Worm (Caenorhabditis elegans): ENCODE results near the gene K08B12.1.

The K08B12.1 gene

ce11 chrV:6247397-6247796, 11.8 kb upstream of the K08B12.1 start:
- TF ChIP-seq hlh-13 (GFP tag; optimal IDR thresholded peaks at IDR 0.05): no peak
- TF ChIP-seq ama-1 (optimal IDR thresholded peaks at IDR 0.05): no peak
- no peak for TF ChIP-seq K02D7.2 (tag; optimal IDR thresholded peaks at IDR 0.05)
- TF ChIP-seq pros-1 (tag; optimal IDR thresholded peaks at IDR 0.05): no peak
- no peak for TF ChIP-seq pqm-1 (tag; optimal IDR thresholded peaks at IDR 0.05)
- no peak for TF ChIP-seq nhr-232 (tag; optimal IDR thresholded peaks at IDR 0.05)
- TF ChIP-seq pha-2 (tag; optimal IDR thresholded peaks at IDR 0.05): no peak
- peak; percentile 15 for TF ChIP-seq elt-2 (tag; optimal IDR thresholded peaks at IDR 0.05)

- TF ChIP-seq ceh-9 (tag; optimal IDR thresholded peaks at IDR 0.05) (no peak), K09A11.1 (tag; optimal IDR thresholded peaks at IDR 0.05; ENCODE audit: insufficient read depth) (no peak), che-1 (tag; optimal IDR thresholded peaks at IDR 0.05) (no peak), dve-1 (tag; optimal IDR thresholded peaks at IDR 0.05) (no peak), hlh-30 (tag; optimal IDR thresholded peaks at IDR 0.05; ENCODE audit: insufficient read depth) (no peak), ceh-19 (GFP tag; optimal IDR thresholded peaks at IDR 0.05) (no peak), pag-3 (tag; optimal IDR thresholded peaks at IDR 0.05; ENCODE audit: borderline replicate concordance) (no peak), ref-2 (tag; optimal IDR thresholded peaks at IDR 0.05) (no peak), odd-2 (tag; optimal IDR thresholded peaks at IDR 0.05) (no peak), pax-1 (tag; optimal IDR thresholded peaks at IDR 0.05) (no peak)
Observed at ce11 chrV:6248714-6249113, 10.5 kb upstream of the K08B12.1 start.

ce11 chrV:6249135-6249534, 10.0 kb upstream of the K08B12.1 start:
- TF ChIP-seq elt-4 (tag; optimal IDR thresholded peaks at IDR 0.05): no peak
- no peak for TF ChIP-seq C08G9.2 (tag; optimal IDR thresholded peaks at IDR 0.05)
- no peak for TF ChIP-seq sdc-2 (tag; optimal IDR thresholded peaks at IDR 0.05)
- no peak for TF ChIP-seq hlh-8 (tag; optimal IDR thresholded peaks at IDR 0.05)
- no peak for TF ChIP-seq ceh-30 (tag; optimal IDR thresholded peaks at IDR 0.05)
- TF ChIP-seq pax-1 (tag; optimal IDR thresholded peaks at IDR 0.05): no peak
- TF ChIP-seq hlh-15 (tag; optimal IDR thresholded peaks at IDR 0.05): no peak
- TF ChIP-seq ceh-18 (tag; optimal IDR thresholded peaks at IDR 0.05): no peak
- no peak for TF ChIP-seq madf-2 (tag; optimal IDR thresholded peaks at IDR 0.05)
- TF ChIP-seq pqm-1 (tag; optimal IDR thresholded peaks at IDR 0.05): no peak
- no peak for TF ChIP-seq ama-1 (optimal IDR thresholded peaks at IDR 0.05)
- no peak for TF ChIP-seq ceh-45 (GFP tag; IDR thresholded peaks at IDR 0.05)
- no peak for TF ChIP-seq ceh-14 (tag; optimal IDR thresholded peaks at IDR 0.05)
- no peak for TF ChIP-seq K09A11.1 (tag; optimal IDR thresholded peaks at IDR 0.05; ENCODE audit: insufficient read depth)
- no peak for TF ChIP-seq fkh-6 (tag; optimal IDR thresholded peaks at IDR 0.05)
- TF ChIP-seq lin-11 (tag; optimal IDR thresholded peaks at IDR 0.05): no peak
- TF ChIP-seq npax-4 (tag; optimal IDR thresholded peaks at IDR 0.05): no peak
- no peak for TF ChIP-seq nhr-11 (tag; optimal IDR thresholded peaks at IDR 0.05)

ce11 chrV:6250959-6251598, 8.1 kb upstream of the K08B12.1 start:
- TF ChIP-seq odd-2 (tag; optimal IDR thresholded peaks at IDR 0.05) (no peak), rnt-1 (tag; optimal IDR thresholded peaks at IDR 0.05) (no peak), ceh-6 (GFP tag; optimal IDR thresholded peaks at IDR 0.05) (no peak), zip-5 (tag; optimal IDR thresholded peaks at IDR 0.05) (no peak), gmeb-2 (tag; optimal IDR thresholded peaks at IDR 0.05) (no peak), sox-4 (tag; optimal IDR thresholded peaks at IDR 0.05) (no peak), hlh-6 (tag; optimal IDR thresholded peaks at IDR 0.05) (no peak), dve-1 (tag; optimal IDR thresholded peaks at IDR 0.05) (no peak), ceh-2 (tag; optimal IDR thresholded peaks at IDR 0.05) (no peak), unc-3 (GFP tag; conservative IDR thresholded peaks at IDR 0.05) (no peak), unc-3 (tag; optimal IDR thresholded peaks at IDR 0.05) (no peak), hlh-13 (GFP tag; optimal IDR thresholded peaks at IDR 0.05) (no peak), syd-9 (tag; optimal IDR thresholded peaks at IDR 0.05) (no peak), ztf-16 (tag; optimal IDR thresholded peaks at IDR 0.05) (no peak), nhr-11 (tag; optimal IDR thresholded peaks at IDR 0.05) (no peak), ceh-22 (tag; optimal IDR thresholded peaks at IDR 0.05) (no peak), K09A11.1 (tag; optimal IDR thresholded peaks at IDR 0.05; ENCODE audit: insufficient read depth) (no peak), unc-86 (tag; optimal IDR thresholded peaks at IDR 0.05) (no peak), pax-1 (tag; optimal IDR thresholded peaks at IDR 0.05) (no peak), npax-4 (tag; optimal IDR thresholded peaks at IDR 0.05) (no peak), ahr-1 (tag; optimal IDR thresholded peaks at IDR 0.05) (no peak)
